Fruit fly (Drosophila melanogaster) whole organism: ENCODE measurements around the gene dysf.

ENCODE experiments used
- CG8478 ChIP-seq: fragments of >200 bp; optimal IDR thresholded peaks from 2 replicates; lab custom pipeline; 2018; ENCODE audit warnings: inconsistent platforms
- Dll ChIP-seq: fragments of >200 bp; optimal IDR thresholded peaks from 2 replicates; lab custom pipeline; 2017
- EcR ChIP-seq, 2 experiments: fragments of >200 bp; optimal IDR thresholded peaks; 2 replicates each; lab custom pipeline; 2017; ENCODE audit warnings: missing biosample characterization in 2 of 2, missing genetic modification characterization in 2 of 2, missing genetic modification reagents in 2 of 2
- pan ChIP-seq: fragments of >200 bp; optimal IDR thresholded peaks from 2 replicates; lab custom pipeline; 2017
- psq ChIP-seq: fragments of >200 bp; optimal IDR thresholded peaks from 2 replicates; lab custom pipeline; 2017
- usp ChIP-seq: fragments of >200 bp; optimal IDR thresholded peaks from 2 replicates; lab custom pipeline; 2017; ENCODE audit warnings: missing biosample characterization, missing genetic modification characterization, mixed read lengths

dysf gene

dm6 chr3R:26098502-26099210, at the start of gene dysf:
TSS of gene dysf (minus strand) at chr3R:26098711.
- TF ChIP-seq psq (lab: Kevin White, UChicago) (no peak), Dll (no peak), EcR (GFP tag; optimal IDR thresholded peaks at IDR 0.05; lab: Kevin White, UChicago) (no peak), usp (GFP tag; lab: Kevin White, UChicago) (no peak), pan (no peak), CG8478 (lab: Kevin White, UChicago) (no peak)

dm6 chr3R:26137189-26137588, 38.7 kb upstream of the dysf start:
- TF ChIP-seq psq (lab: Kevin White, UChicago) = no peak
- TF ChIP-seq CG8478 (lab: Kevin White, UChicago) = no peak
- TF ChIP-seq EcR (GFP tag; optimal IDR thresholded peaks at IDR 0.05; lab: Kevin White, UChicago) = no peak
- no peak for TF ChIP-seq usp (GFP tag; lab: Kevin White, UChicago)
- no peak for TF ChIP-seq Dll
- no peak for TF ChIP-seq pan

dm6 chr3R:26132854-26133253, 34.3 kb upstream of the dysf start, which contains the start of gene CG6142:
TSS of gene CG6142 (plus strand) at chr3R:26133154.
- TF ChIP-seq CG8478 (lab: Kevin White, UChicago) (no peak), EcR (GFP tag; optimal IDR thresholded peaks at IDR 0.05; lab: Kevin White, UChicago) (no peak), psq (lab: Kevin White, UChicago) (no peak), Dll (no peak), usp (GFP tag; lab: Kevin White, UChicago) (no peak), pan (no peak)

- TF ChIP-seq usp (GFP tag; lab: Kevin White, UChicago) (no peak), psq (lab: Kevin White, UChicago) (no peak), pan (no peak), CG8478 (lab: Kevin White, UChicago) (no peak), Dll (no peak), EcR (GFP tag; optimal IDR thresholded peaks at IDR 0.05; lab: Kevin White, UChicago) (no peak)
These were observed 32.1 kb upstream of the dysf start for dm6 chr3R:26130586-26130985.

- no peak for TF ChIP-seq pan
- no peak for TF ChIP-seq Dll
- no peak for TF ChIP-seq EcR (GFP tag; optimal IDR thresholded peaks at IDR 0.05; lab: Kevin White, UChicago)
- TF ChIP-seq CG8478 (lab: Kevin White, UChicago) = no peak
These were observed 31.2 kb upstream of the dysf start for dm6 chr3R:26129680-26130079.

- no peak for TF ChIP-seq EcR (GFP tag; optimal IDR thresholded peaks at IDR 0.05; lab: Kevin White, UChicago)
- TF ChIP-seq CG8478 (lab: Kevin White, UChicago) = no peak
- TF ChIP-seq Dll = no peak
- no peak for TF ChIP-seq psq (lab: Kevin White, UChicago)
- no peak for TF ChIP-seq usp (GFP tag; lab: Kevin White, UChicago)
- no peak for TF ChIP-seq pan
These were observed 30.0 kb upstream of the dysf start for dm6 chr3R:26128442-26129003.

- TF ChIP-seq pan (no peak), CG8478 (lab: Kevin White, UChicago) (no peak), Dll (no peak), psq (lab: Kevin White, UChicago) (no peak), usp (GFP tag; lab: Kevin White, UChicago) (no peak), EcR (GFP tag; optimal IDR thresholded peaks at IDR 0.05; lab: Kevin White, UChicago) (no peak)
These were observed 27.6 kb upstream of the dysf start, which contains the start of gene CG14556 for dm6 chr3R:26125838-26126709. TSS of gene CG14556 (plus strand) at chr3R:26126659.

dm6 chr3R:26124576-26125283, 26.2 kb upstream of the dysf start:
- TF ChIP-seq CG8478 (lab: Kevin White, UChicago) (no peak), pan (no peak), EcR (GFP tag; optimal IDR thresholded peaks at IDR 0.05; lab: Kevin White, UChicago) (no peak), psq (lab: Kevin White, UChicago) (no peak), Dll (no peak), usp (GFP tag; lab: Kevin White, UChicago) (no peak)

dm6 chr3R:26122896-26123295, 24.4 kb upstream of the dysf start:
- no peak for TF ChIP-seq EcR (GFP tag; optimal IDR thresholded peaks at IDR 0.05; lab: Kevin White, UChicago)
- no peak for TF ChIP-seq pan
- no peak for TF ChIP-seq Dll
- TF ChIP-seq CG8478 (lab: Kevin White, UChicago) = no peak
- TF ChIP-seq usp (GFP tag; lab: Kevin White, UChicago) = no peak
- TF ChIP-seq psq (lab: Kevin White, UChicago) = no peak

- TF ChIP-seq Dll = no peak
These were observed 23.3 kb upstream of the dysf start for dm6 chr3R:26121785-26122184.

dm6 chr3R:26121108-26121507, 22.6 kb upstream of the dysf start:
- no peak for TF ChIP-seq EcR (GFP tag; optimal IDR thresholded peaks at IDR 0.05; lab: Kevin White, UChicago)
- TF ChIP-seq pan = no peak
- TF ChIP-seq CG8478 (lab: Kevin White, UChicago) = no peak
- no peak for TF ChIP-seq Dll
- TF ChIP-seq usp (GFP tag; lab: Kevin White, UChicago) = no peak
- no peak for TF ChIP-seq psq (lab: Kevin White, UChicago)
